Fruit fly (Drosophila melanogaster): ENCODE measurements around the gene CtBP.

CtBP gene

DNA sequence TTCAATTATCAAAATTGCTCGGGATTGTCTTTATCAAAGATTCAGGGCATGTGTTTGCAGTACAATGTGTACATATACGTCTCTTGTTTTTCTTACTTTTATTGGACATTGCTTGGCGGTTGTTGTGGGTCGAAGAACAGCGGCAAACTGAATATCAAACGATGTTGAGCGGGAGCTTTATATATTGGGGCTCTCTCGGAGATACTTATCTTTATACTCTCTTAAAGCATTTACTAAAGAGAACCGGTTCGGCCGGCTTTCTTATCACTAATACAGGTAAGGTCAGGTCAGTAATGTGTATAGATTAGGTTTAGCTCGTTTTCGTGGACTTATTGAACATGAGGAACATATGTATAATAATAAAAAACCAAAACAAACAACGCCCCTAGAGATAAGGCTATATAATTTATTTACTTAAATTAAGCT lies 39.9 kb downstream of the CtBP start, which contains the start of gene CG7966:
Gene CG7966 (minus strand): TSS at position 156 of the 426 bp plus-strand sequence.
- TF ChIP-seq CG17801 (GFP tag; optimal IDR thresholded peaks at IDR 0.05; ENCODE audit: partially characterized antibody) = no peak

DNA sequence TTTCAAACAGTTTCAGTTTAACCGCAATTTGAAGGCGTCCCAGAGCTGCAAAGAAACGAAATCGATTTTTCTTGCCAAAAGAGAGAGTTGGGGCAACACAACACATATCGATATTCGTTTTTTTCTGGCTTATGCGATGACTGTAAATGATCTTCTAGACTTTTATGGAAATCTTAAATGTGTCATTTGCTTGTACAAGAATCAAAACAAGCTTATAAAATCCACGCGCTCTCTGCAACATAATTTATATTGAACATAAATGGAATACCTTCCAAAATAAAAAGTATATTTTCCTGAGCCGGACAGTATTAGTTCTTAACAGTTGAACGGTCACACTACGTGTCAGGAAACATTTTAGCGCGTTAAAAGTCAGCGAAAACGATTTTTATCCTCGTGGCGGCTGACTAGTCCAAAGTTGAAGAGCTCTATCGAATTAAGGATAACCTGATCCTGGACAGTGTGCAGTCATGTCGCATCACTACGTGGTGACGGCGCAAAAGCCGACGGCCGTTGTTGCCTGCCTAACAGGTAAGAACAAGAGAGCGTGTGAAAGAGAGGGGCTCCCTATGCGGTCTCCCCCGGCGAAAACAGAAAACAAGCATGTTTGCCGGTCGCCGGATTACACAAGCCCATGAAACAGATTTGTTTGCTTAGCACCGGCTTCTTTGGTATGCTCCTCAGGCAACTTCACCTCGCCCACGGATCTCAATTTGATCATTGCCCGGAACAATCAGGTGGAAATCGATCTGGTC lies 40.7 kb downstream of the CtBP start, which contains the start of gene pic:
Gene pic (plus strand): TSS at position 304 of the 752 bp plus-strand sequence.
- no peak for TF ChIP-seq CG17801 (GFP tag; optimal IDR thresholded peaks at IDR 0.05; ENCODE audit: partially characterized antibody)

DNA sequence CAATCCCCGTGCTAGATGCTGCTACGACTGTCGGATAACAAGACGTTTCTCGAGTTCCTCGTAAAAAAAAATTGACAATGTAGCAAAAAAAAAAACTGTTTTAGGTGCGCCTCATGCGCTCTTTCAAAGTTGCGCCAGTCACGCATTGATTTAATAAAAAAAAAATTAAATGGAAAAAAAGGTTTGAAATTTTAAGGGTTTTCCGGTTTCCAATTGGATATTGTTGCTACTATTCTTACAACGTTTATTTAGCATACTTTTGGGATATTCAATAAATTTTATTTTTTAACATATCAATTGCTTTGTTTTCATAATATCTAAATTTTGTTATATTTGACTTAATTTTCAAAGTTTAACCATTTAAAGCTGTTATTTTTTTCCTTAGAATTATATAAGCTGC lies 45.1 kb downstream of the CtBP start:
- TF ChIP-seq CG17801 (GFP tag; optimal IDR thresholded peaks at IDR 0.05; ENCODE audit: partially characterized antibody) = no peak

DNA sequence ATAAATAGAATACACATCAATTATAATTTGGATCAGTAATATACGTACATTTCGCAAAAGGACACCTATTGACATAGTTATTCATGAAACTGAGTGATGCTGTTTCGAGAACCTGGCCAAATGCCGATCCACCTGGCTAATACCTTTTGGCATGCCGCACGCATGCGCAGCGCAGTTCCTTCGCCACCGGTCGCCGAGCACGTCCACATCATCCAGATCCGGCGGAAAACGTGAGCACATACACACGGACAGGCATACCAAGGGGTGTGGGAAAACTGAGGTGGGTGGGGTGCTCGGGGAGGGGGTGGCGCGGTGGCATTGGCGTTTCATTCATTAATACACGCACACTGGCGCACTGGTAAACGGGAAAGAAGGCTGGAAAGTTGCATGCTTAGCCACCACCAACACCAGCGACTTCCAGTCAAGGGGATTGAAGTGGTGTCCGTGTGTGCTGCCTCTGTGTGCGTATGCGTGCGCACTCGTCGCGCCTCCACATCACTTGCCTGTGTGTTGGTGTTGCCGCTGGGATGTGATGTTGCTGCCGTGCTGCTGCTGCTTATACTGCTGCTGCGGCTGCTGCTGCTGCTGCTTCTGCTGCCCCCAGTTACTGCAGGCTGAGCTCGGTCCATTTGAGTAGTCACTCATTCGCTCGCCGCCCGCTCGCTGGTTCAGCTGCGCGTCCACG lies 45.8 kb downstream of the CtBP start, which contains the start of gene sim:
Gene sim (plus strand): TSS at position 635 of the 685 bp plus-strand sequence.
- TF ChIP-seq CG17801 (GFP tag; optimal IDR thresholded peaks at IDR 0.05; ENCODE audit: partially characterized antibody) = no peak

DNA sequence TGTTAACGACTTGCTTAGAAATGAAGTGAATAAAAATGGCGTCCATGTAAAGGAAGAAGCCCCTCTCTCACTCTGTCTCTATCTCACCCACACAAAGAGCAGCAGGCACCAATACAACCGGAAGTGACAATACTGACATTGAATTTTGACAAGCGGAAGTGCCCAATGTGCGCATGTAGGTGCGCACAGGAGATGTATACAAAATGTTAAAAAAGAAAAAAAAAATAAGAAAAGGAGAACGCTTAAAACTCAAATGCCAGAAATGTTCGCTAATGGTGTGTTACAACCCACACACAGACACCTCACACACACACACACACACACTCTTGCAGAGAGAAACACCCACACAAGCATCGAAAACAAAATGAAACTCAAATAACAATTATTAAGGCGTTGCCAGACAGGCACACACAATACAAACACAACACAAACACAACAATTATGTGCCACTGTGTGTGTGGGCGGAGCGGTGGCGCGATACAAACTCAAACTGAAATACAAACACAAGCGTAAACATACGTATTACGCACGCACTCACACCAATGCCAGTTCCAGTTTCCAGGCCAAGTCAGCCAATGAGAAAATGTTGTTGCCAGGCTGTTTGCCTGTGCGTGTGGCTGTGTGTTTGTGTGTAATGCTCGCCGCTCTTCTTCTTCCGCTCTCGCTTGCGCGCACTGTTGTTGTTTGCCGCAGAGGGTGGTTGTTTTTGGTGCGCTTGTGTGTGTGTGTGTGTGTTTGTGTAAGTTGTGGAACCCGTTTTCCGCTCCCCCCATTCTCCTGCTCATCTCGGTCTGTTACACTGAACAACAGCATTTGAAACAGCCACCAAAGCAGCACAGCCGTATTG lies 52.5 kb downstream of the CtBP start:
- no peak for TF ChIP-seq CG17801 (GFP tag; optimal IDR thresholded peaks at IDR 0.05; ENCODE audit: partially characterized antibody)

DNA sequence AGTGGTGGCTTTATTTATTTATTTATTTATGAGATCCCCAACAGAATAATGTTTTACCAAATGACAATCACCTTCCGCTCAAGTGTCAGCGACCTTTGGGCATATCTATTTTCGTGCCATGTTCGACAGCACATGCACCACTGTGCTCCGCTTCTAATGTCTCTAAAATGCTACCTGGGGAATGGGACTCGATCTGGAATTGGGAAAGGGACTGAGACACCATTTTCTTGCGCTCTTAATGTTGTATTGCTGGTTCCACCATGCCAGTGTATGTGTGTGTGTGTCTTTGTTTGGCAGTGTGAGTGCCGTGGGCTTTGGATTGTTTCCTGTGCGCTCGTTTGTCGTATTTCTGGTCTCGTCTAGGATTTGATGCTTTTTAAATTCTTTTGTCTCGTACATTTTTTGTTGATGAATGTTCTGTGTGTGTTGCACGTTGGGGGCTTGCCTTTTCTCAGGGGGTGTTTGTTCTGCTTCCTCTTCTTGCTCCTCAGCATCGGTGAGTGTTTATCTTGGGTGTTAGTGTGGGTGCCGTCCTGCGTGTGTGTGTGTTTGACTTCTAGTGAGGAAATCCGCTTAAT lies 53.8 kb downstream of the CtBP start:
- TF ChIP-seq CG17801 (GFP tag; optimal IDR thresholded peaks at IDR 0.05; ENCODE audit: partially characterized antibody) = no peak

- no peak for TF ChIP-seq CG17801 (GFP tag; optimal IDR thresholded peaks at IDR 0.05; ENCODE audit: partially characterized antibody)
Observed at dm6 chr3R:13068022-13068421, 56.6 kb downstream of the CtBP start.

dm6 chr3R:13070011-13070619 lies 58.7 kb downstream of the CtBP start:
- TF ChIP-seq CG17801 (GFP tag; optimal IDR thresholded peaks at IDR 0.05; ENCODE audit: partially characterized antibody) = no peak

- no peak for TF ChIP-seq CG17801 (GFP tag; optimal IDR thresholded peaks at IDR 0.05; ENCODE audit: partially characterized antibody)
Observed at dm6 chr3R:13072052-13072451, 60.6 kb downstream of the CtBP start.

dm6 chr3R:13073174-13073573 lies 61.7 kb downstream of the CtBP start:
- no peak for TF ChIP-seq CG17801 (GFP tag; optimal IDR thresholded peaks at IDR 0.05; ENCODE audit: partially characterized antibody)

dm6 chr3R:13074588-13074987 lies 63.1 kb downstream of the CtBP start:
- no peak for TF ChIP-seq CG17801 (GFP tag; optimal IDR thresholded peaks at IDR 0.05; ENCODE audit: partially characterized antibody)

- TF ChIP-seq CG17801 (GFP tag; optimal IDR thresholded peaks at IDR 0.05; ENCODE audit: partially characterized antibody) = no peak
Observed at dm6 chr3R:13075728-13076127, 64.3 kb downstream of the CtBP start.

Data from ovary, adult (tissue).